Fruit fly (Drosophila melanogaster) whole organism, prepupa: ENCODE data around the gene Aatf.

ENCODE experiments used
- Blimp-1 ChIP-seq: fragments of 200-800 bp; sonication (Bioruptor generic); optimal IDR thresholded peaks from 3 replicates; lab custom pipeline; 2017; ENCODE audit warnings: missing biosample characterization, missing genetic modification characterization, mild to moderate bottlenecking, moderate library complexity, missing genetic modification reagents
- CG10669 ChIP-seq: fragments of 200-800 bp; sonication (Bioruptor generic); optimal IDR thresholded peaks from 3 replicates; lab custom pipeline; 2018; ENCODE audit warnings: missing biosample characterization, mild to moderate bottlenecking, missing genetic modification characterization, moderate library complexity
- CG11902 ChIP-seq: fragments of 200-800 bp; sonication (Bioruptor generic); optimal IDR thresholded peaks from 3 replicates; lab custom pipeline; 2016; ENCODE audit warnings: missing biosample characterization, missing genetic modification characterization
- CG1621 ChIP-seq: fragments of 200-800 bp; sonication (Bioruptor generic); optimal IDR thresholded peaks from 3 replicates; lab custom pipeline; 2018; ENCODE audit warnings: missing biosample characterization, mild to moderate bottlenecking, missing genetic modification characterization
- CG16779 ChIP-seq: fragments of 200-800 bp; sonication (Bioruptor generic); optimal IDR thresholded peaks from 3 replicates; lab custom pipeline; 2017; ENCODE audit warnings: missing biosample characterization, mild to moderate bottlenecking, missing genetic modification characterization
- CG3032 ChIP-seq: fragments of 200-800 bp; optimal IDR thresholded peaks from 2 replicates; lab custom pipeline; 2019; ENCODE audit warnings: missing biosample characterization, mild to moderate bottlenecking, missing genetic modification characterization, moderate library complexity
- CG3919 ChIP-seq: fragments of 200-800 bp; sonication (Bioruptor generic); optimal IDR thresholded peaks from 3 replicates; lab custom pipeline; 2016; ENCODE audit warnings: missing biosample characterization, missing genetic modification characterization
- CG4318 ChIP-seq: fragments of 200-800 bp; sonication (Bioruptor generic); optimal IDR thresholded peaks from 3 replicates; lab custom pipeline; 2017; ENCODE audit warnings: missing biosample characterization, mild to moderate bottlenecking, missing genetic modification characterization
- CG6276 ChIP-seq: fragments of 200-800 bp; sonication (Bioruptor generic); optimal IDR thresholded peaks from 2 replicates; lab custom pipeline; 2017; ENCODE audit warnings: missing biosample characterization, mild to moderate bottlenecking, missing genetic modification characterization
- CG6792 ChIP-seq: fragments of 200-800 bp; sonication (Bioruptor generic); optimal IDR thresholded peaks from 3 replicates; lab custom pipeline; 2016; ENCODE audit warnings: missing biosample characterization, missing genetic modification characterization
- CG6854 ChIP-seq: fragments of 200-800 bp; sonication (Bioruptor generic); optimal IDR thresholded peaks from 2 replicates; lab custom pipeline; 2017; ENCODE audit warnings: missing biosample characterization, mild to moderate bottlenecking, missing genetic modification characterization
- CG8119 ChIP-seq: fragments of 200-800 bp; sonication (Bioruptor generic); IDR thresholded peaks from 3 replicates; pipeline ENCODE4 v1.3.6; 2022; ENCODE audit warnings: missing biosample characterization, missing genetic modification characterization
- CG8632 ChIP-seq: fragments of 200-800 bp; sonication (Bioruptor generic); optimal IDR thresholded peaks from 3 replicates; lab custom pipeline; 2016; ENCODE audit warnings: missing biosample characterization, missing genetic modification characterization
- Eip75B ChIP-seq: fragments of 200-800 bp; sonication (Bioruptor generic); optimal IDR thresholded peaks from 3 replicates; lab custom pipeline; 2016; ENCODE audit warnings: missing biosample characterization, missing genetic modification characterization
- Eip78C ChIP-seq: fragments of 200-800 bp; sonication (Bioruptor generic); peaks from one replicate; lab custom pipeline; 2016; ENCODE audit warnings: missing biosample characterization, missing genetic modification characterization
- Ets21C ChIP-seq: fragments of 200-800 bp; sonication (Bioruptor generic); optimal IDR thresholded peaks from 3 replicates; lab custom pipeline; 2016; ENCODE audit warnings: missing biosample characterization, missing genetic modification characterization
- Gug ChIP-seq: fragments of 200-800 bp; sonication (Bioruptor generic); IDR thresholded peaks from 2 replicates; pipeline ENCODE4 v1.3.6; 2022; ENCODE audit warnings: missing biosample characterization, missing genetic modification characterization
- Hr4 ChIP-seq: fragments of 200-800 bp; sonication (Bioruptor generic); optimal IDR thresholded peaks from 3 replicates; lab custom pipeline; 2016; ENCODE audit warnings: missing biosample characterization, missing genetic modification characterization
- OdsH ChIP-seq: fragments of 200-800 bp; sonication (Bioruptor generic); optimal IDR thresholded peaks from 3 replicates; lab custom pipeline; 2016; ENCODE audit warnings: missing biosample characterization, missing genetic modification characterization
- achi ChIP-seq: fragments of 200-800 bp; sonication (Bioruptor generic); optimal IDR thresholded peaks from 3 replicates; lab custom pipeline; 2016; ENCODE audit warnings: missing biosample characterization, missing genetic modification characterization
- acj6 ChIP-seq: fragments of 200-800 bp; sonication (Bioruptor generic); optimal IDR thresholded peaks from 3 replicates; lab custom pipeline; 2016; ENCODE audit warnings: missing biosample characterization, missing genetic modification characterization
- cyc ChIP-seq: fragments of 200-800 bp; sonication (Bioruptor generic); optimal IDR thresholded peaks from 3 replicates; lab custom pipeline; 2016; ENCODE audit warnings: missing biosample characterization, missing genetic modification characterization
- dsx ChIP-seq: fragments of 200-800 bp; optimal IDR thresholded peaks from 3 replicates; lab custom pipeline; 2019; ENCODE audit warnings: missing biosample characterization, mild to moderate bottlenecking, missing genetic modification characterization, moderate library complexity; ENCODE audit not compliant: poor library complexity, severe bottlenecking
- esn ChIP-seq: fragments of 200-800 bp; sonication (Bioruptor generic); optimal IDR thresholded peaks from 2 replicates; lab custom pipeline; 2016; ENCODE audit warnings: missing biosample characterization, mild to moderate bottlenecking, missing genetic modification characterization, moderate library complexity
- net ChIP-seq: fragments of 200-800 bp; sonication (Bioruptor generic); optimal IDR thresholded peaks from 3 replicates; lab custom pipeline; 2016; ENCODE audit warnings: missing biosample characterization, missing genetic modification characterization
- pdm3 ChIP-seq: fragments of 200-800 bp; sonication (Bioruptor generic); optimal IDR thresholded peaks from 3 replicates; lab custom pipeline; 2016; ENCODE audit warnings: missing biosample characterization, missing genetic modification characterization
- salr ChIP-seq, 2 experiments: fragments of 200-800 bp; sonication (Bioruptor generic); optimal IDR thresholded peaks; 3 replicates each; lab custom pipeline; 2016 to 2018; ENCODE audit warnings: missing biosample characterization in 2 of 2, missing genetic modification characterization in 2 of 2, mild to moderate bottlenecking in 1 of 2
- spab ChIP-seq: fragments of 200-800 bp; sonication (Bioruptor generic); optimal IDR thresholded peaks from 2 replicates; lab custom pipeline; 2017; ENCODE audit warnings: missing biosample characterization, mild to moderate bottlenecking, missing genetic modification characterization, missing genetic modification reagents
- svp ChIP-seq: fragments of 200-800 bp; sonication (Bioruptor generic); peaks from one replicate; lab custom pipeline; 2016; ENCODE audit warnings: missing biosample characterization, missing genetic modification characterization
- topi ChIP-seq: fragments of 200-800 bp; sonication (Bioruptor generic); optimal IDR thresholded peaks from 3 replicates; lab custom pipeline; 2016; ENCODE audit warnings: missing biosample characterization, missing genetic modification characterization

Gene Aatf

DNA sequence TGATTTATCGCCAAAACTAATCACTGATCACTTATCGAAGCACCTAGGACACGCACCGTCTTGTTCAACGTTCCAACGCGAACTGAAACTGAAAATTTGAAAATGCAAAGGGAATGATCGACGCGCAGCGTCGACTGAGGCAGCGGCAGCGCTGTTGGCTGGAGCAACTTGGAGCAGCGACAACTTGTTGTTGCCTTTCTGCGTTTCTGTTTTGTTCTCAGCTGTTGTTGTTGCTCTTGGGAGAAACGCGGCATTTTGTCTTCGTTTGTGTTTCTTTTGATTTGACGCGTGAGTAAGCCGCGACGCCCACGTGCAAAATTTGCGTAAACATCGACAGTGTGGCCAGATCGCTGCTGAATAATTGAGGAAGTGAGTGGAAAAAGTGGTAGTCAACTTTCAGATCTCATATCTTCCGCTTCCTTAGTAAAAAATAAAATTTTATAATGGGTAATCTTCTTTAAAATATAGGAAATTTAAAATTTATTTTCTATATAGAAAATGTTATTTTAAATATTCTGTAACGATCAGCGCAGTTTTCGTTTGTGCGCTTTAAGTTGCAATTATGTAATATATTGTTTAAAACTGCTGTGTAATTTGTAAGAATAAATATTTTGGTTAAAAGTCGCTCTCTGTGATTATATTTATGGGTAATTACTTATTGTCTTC, 8.3 kb upstream of the Aatf start, which contains the start of gene Tsp (continued):
- TF ChIP-seq salr (GFP tag; optimal IDR thresholded peaks at IDR 0.05; lab: Kevin White, UChicago) (no peak), CG3919 (GFP tag; lab: Kevin White, UChicago) (peak; percentile 17), CG10669 (no peak), CG3032 (tag; lab: Kevin White, UChicago) (no peak), CG6792 (GFP tag; lab: Kevin White, UChicago) (no peak), CG6276 (GFP tag; lab: Kevin White, UChicago) (no peak), esn (GFP tag; lab: Kevin White, UChicago) (peak; percentile 21), CG11902 (GFP tag; lab: Kevin White, UChicago) (no peak), CG1621 (peak; percentile 36), topi (no peak), CG6854 (GFP tag; lab: Kevin White, UChicago) (no peak), Gug (GFP tag; lab: Robert Waterston, UW) (no peak), acj6 (GFP tag; lab: Kevin White, UChicago) (peak; percentile 28), Eip78C (GFP tag; lab: Kevin White, UChicago) (peak; percentile 71), CG8632 (no peak), Hr4 (no peak), dsx (GFP tag; lab: Kevin White, UChicago) (no peak), Eip75B (GFP tag; lab: Kevin White, UChicago) (no peak), net (peak; percentile 4), spab (GFP tag; lab: Kevin White, UChicago) (no peak), achi (GFP tag; lab: Kevin White, UChicago) (peak; percentile 12), Ets21C (GFP tag; lab: Kevin White, UChicago) (no peak), CG16779 (tag; lab: Kevin White, UChicago) (no peak), CG4318 (no peak), pdm3 (GFP tag; lab: Kevin White, UChicago) (no peak), Blimp-1 (GFP tag; lab: Kevin White, UChicago) (no peak), CG8119 (GFP tag; lab: Robert Waterston, UW) (peak; percentile 13; the same call in 1 of the 3 replicates)

DNA sequence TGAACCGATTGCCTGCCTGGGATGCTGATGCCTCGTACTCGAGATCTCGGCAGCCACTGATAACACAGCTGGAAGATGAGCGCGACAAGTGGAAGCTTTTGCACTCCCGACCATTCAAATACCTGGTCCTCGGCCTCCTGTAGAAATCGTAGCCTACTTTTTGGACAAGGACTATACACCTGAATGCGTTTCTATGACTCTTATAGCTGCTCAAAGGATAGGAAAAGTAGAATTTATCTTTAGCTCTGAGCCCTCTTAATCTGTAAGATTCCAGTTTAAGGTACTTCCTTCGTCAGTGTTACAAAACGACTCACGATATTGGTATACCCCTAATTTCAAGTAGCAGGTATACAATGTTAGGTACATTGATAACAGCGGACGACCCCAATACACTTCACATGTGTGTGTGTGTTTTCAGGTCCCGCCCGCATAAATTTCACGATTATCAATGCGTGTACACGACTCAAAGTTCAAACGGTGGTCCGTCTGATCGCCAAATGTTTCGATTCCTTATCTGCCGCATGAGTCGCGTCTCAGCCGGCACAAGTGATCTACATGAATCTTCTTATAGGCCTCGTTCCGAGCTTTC, 1.1 kb upstream of the Aatf start, which contains the start of gene AkhR:
TSS of gene AkhR (minus strand) at position 5 of the 589 bp plus-strand sequence.
- TF ChIP-seq CG10669 = no peak
- TF ChIP-seq Ets21C (GFP tag; lab: Kevin White, UChicago) = no peak
- peak; percentile 96 for TF ChIP-seq svp

DNA sequence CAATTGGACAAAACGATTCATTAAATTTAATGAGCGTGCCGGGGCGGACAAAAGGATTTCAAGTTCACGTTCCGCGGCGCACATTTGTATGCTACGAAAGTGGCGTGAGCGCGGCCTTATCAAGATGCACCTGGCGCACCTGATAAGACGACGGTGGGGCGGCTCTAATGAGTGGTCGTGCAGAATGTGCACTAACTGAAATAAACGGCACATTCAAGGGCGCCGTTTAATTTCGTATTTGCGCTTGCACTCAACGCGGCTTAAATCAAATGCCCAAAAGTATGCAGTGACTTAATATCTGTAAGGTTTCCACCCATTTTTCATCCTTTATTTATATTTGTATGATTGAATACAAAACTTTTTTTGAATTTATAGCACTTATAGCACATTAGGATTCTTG, 504 bp upstream of the Aatf start:
- TF ChIP-seq Eip75B (GFP tag; lab: Kevin White, UChicago) (no peak), cyc (GFP tag; lab: Kevin White, UChicago) (no peak), topi (no peak), OdsH (no peak), CG6854 (GFP tag; lab: Kevin White, UChicago) (no peak)

DNA sequence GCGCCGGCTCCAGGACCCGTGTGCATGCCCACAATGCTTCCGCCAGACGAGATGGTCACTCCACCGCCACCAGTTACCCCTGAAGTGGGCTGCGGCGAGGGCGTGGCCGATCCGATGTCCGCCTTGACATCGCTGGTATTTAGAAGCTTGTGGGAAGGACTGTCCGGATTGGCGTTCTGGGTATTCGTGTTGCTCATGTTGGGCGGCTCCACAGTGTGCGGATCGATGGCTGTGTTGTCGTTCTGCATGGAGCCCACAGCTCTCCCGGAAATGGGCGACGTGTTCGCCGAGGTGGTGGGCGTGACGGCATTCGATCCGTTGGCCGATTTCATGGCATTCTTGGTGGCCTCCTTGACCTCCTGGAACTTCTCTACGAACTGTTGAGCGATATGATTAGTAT, 4.3 kb downstream of the Aatf start:
- TF ChIP-seq CG6276 (GFP tag; lab: Kevin White, UChicago) (no peak), esn (GFP tag; lab: Kevin White, UChicago) (no peak)
